Worm (Caenorhabditis elegans): Measurements from ENCODE around the gene msh-5.

msh-5 gene

ce11 chrIV:13173359-13173758 lies 18.3 kb downstream of the msh-5 start:
- TF ChIP-seq ZK546.5 (tag; optimal IDR thresholded peaks at IDR 0.05) (no peak), nhr-25 (tag; optimal IDR thresholded peaks at IDR 0.05) (no peak), nhr-43 (tag; optimal IDR thresholded peaks at IDR 0.05; ENCODE audit: poor library complexity, severe bottlenecking) (no peak), ama-1 (optimal IDR thresholded peaks at IDR 0.05) (no peak), unc-39 (tag; optimal IDR thresholded peaks at IDR 0.05) (no peak), ceh-82 (tag; optimal IDR thresholded peaks at IDR 0.05) (no peak), ztf-11 (tag; optimal IDR thresholded peaks at IDR 0.05) (no peak), nhr-12 (tag; optimal IDR thresholded peaks at IDR 0.05) (no peak), aly-2 (tag; optimal IDR thresholded peaks at IDR 0.05) (no peak), nhr-67 (tag; optimal IDR thresholded peaks at IDR 0.05) (no peak), sea-2 (GFP tag; optimal IDR thresholded peaks at IDR 0.05) (no peak), unc-62 (GFP tag; optimal IDR thresholded peaks at IDR 0.05) (no peak), nhr-11 (tag; optimal IDR thresholded peaks at IDR 0.05) (no peak), nfya-1 (tag; optimal IDR thresholded peaks at IDR 0.05; ENCODE audit: insufficient read depth) (no peak), fkh-2 (tag; optimal IDR thresholded peaks at IDR 0.05) (no peak)

- no peak for TF ChIP-seq ama-1 (optimal IDR thresholded peaks at IDR 0.05)
- no peak for TF ChIP-seq R02D3.7 (tag; optimal IDR thresholded peaks at IDR 0.05)
- no peak for TF ChIP-seq nhr-77 (tag; optimal IDR thresholded peaks at IDR 0.05)
- no peak for TF ChIP-seq ceh-9 (tag; optimal IDR thresholded peaks at IDR 0.05)
- no peak for TF ChIP-seq elt-2 (tag; optimal IDR thresholded peaks at IDR 0.05)
- no peak for TF ChIP-seq mdl-1 (tag; optimal IDR thresholded peaks at IDR 0.05)
- no peak for TF ChIP-seq jun-1 (tag; optimal IDR thresholded peaks at IDR 0.05)
- no peak for TF ChIP-seq egl-27 (tag; optimal IDR thresholded peaks at IDR 0.05)
- no peak for TF ChIP-seq hmg-11 (tag; optimal IDR thresholded peaks at IDR 0.05)
- TF ChIP-seq ztf-11 (tag; optimal IDR thresholded peaks at IDR 0.05): no peak
- no peak for TF ChIP-seq nhr-43 (tag; optimal IDR thresholded peaks at IDR 0.05; ENCODE audit: poor library complexity, severe bottlenecking)
- no peak for TF ChIP-seq nhr-28 (tag; optimal IDR thresholded peaks at IDR 0.05)
- no peak for TF ChIP-seq ceh-28 (tag; optimal IDR thresholded peaks at IDR 0.05)
- TF ChIP-seq nhr-12 (tag; optimal IDR thresholded peaks at IDR 0.05): no peak
- TF ChIP-seq lsy-12 (tag; optimal IDR thresholded peaks at IDR 0.05): no peak
- TF ChIP-seq unc-39 (tag; optimal IDR thresholded peaks at IDR 0.05): no peak
- TF ChIP-seq nhr-11 (tag; optimal IDR thresholded peaks at IDR 0.05): no peak
These were observed 24.3 kb downstream of the msh-5 start, which contains the start of gene lev-1 for ce11 chrIV:13179295-13179694. Gene lev-1 (minus strand): TSS chrIV:13179395.

ce11 chrIV:13180723-13181122 lies 25.7 kb downstream of the msh-5 start, which contains the start of gene F58D2.3:
Gene F58D2.3 (minus strand): TSS chrIV:13180823.
- no peak for TF ChIP-seq pqm-1 (tag; optimal IDR thresholded peaks at IDR 0.05)

ce11 chrIV:13188959-13189358 lies 33.9 kb downstream of the msh-5 start, which contains the start of gene F58D2.4:
Gene F58D2.4 (minus strand): TSS chrIV:13189059.
- TF ChIP-seq zag-1 (tag; optimal IDR thresholded peaks at IDR 0.05): no peak
- no peak for TF ChIP-seq lin-15B (tag; optimal IDR thresholded peaks at IDR 0.05)
- no peak for TF ChIP-seq unc-39 (tag; optimal IDR thresholded peaks at IDR 0.05)
- TF ChIP-seq nhr-12 (tag; optimal IDR thresholded peaks at IDR 0.05): no peak
- TF ChIP-seq hmg-11 (tag; optimal IDR thresholded peaks at IDR 0.05): no peak
- TF ChIP-seq tbx-2 (tag; optimal IDR thresholded peaks at IDR 0.05): no peak
- no peak for TF ChIP-seq lin-39 (tag; optimal IDR thresholded peaks at IDR 0.05)

DNA sequence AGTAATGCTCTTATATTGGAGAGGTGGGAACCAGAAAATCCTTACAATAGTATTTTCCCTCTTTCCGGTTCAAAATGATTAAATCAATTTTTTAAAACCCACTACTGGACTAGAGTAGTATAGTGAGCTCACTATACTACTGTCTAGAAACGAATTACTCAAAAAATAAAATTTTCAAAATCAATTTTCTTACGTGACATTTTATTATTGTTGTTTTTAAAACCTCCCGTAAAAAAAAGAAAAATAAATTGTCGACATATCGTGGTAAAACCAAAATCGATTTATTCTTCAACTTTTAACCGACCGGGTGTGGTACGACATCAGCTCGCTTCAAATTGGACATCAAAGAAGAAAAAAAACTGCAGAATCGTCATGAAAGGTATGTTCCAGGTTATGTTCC lies 34.4 kb downstream of the msh-5 start, which contains the start of gene F58D2.2:
TSS of gene F58D2.2 (plus strand) at position 301 of the 400 bp plus-strand sequence.
- no peak for TF ChIP-seq nhr-11 (tag; optimal IDR thresholded peaks at IDR 0.05)

- TF ChIP-seq nhr-11 (tag; optimal IDR thresholded peaks at IDR 0.05) (no peak), zag-1 (tag; optimal IDR thresholded peaks at IDR 0.05) (no peak), unc-62 (GFP tag; optimal IDR thresholded peaks at IDR 0.05) (no peak), ztf-4 (tag; optimal IDR thresholded peaks at IDR 0.05) (no peak), fkh-2 (tag; optimal IDR thresholded peaks at IDR 0.05) (no peak), snpc-4 (tag; optimal IDR thresholded peaks at IDR 0.05) (no peak), pha-4 (tag; optimal IDR thresholded peaks at IDR 0.05) (no peak)
These were observed 35.0 kb downstream of the msh-5 start for ce11 chrIV:13190075-13190474.

Data from whole organism, L3 larva.